Worm (Caenorhabditis elegans): ENCODE results near the gene F23D12.10.
A peak's percentile ranks its signal among the peaks of the same experiment; 100 is the strongest.

The F23D12.10 gene

DNA sequence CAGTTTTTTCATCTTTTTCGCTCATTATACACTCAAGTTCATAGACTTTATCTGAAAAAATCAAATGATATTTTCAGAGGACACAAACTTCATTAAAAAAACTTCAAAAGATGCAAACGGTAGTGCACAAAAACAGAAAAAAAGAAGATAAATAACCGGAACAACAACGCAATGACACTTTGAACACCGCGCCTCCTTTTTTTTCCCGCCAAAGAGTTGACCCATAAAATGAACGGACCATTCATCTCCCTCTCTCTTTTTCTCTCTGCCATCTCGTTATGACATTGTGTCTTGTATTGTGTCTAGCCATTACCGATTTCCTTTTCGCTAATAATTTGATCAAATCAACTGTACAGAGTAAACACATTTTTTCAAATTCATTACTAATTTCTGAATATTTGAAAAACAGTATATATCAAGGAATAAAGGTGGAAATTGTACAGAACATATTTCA lies 6.0 kb upstream of the F23D12.10 start, which contains the start of gene F23D12.2:
Gene F23D12.2, minus strand, starts transcription at position 51 of the 454 bp plus-strand sequence.
- no peak for TF ChIP-seq hnd-1 (tag; optimal IDR thresholded peaks at IDR 0.05)
- no peak for TF ChIP-seq tra-4 (tag; optimal IDR thresholded peaks at IDR 0.05)
- no peak for TF ChIP-seq tbx-37 (GFP tag; conservative IDR thresholded peaks at IDR 0.05)
- TF ChIP-seq ama-1 (optimal IDR thresholded peaks at IDR 0.05): no peak
- TF ChIP-seq aly-1 (tag; optimal IDR thresholded peaks at IDR 0.05): no peak

DNA sequence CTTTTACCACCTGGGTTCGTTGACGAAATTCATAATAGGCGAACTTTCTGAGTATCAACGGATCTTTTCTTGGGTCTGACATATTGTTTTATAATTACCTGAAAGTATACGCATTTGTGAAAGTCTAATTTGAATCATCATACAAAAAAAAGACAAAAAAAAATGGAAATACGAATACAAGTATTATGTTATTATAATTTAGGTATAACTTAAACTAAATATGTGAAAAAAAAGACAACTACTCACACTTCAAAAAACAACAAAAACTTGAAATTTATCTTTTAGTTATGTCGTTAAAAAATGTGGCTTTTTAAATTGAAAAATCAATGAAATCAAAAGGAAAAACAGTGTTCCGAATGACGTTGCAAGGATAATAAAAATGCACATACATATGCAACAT lies 2.8 kb downstream of the F23D12.10 start, which contains the start of gene fbxa-179:
Gene fbxa-179, minus strand, starts transcription at position 101 of the 400 bp plus-strand sequence.
- TF ChIP-seq ceh-36 (tag; optimal IDR thresholded peaks at IDR 0.05) (no peak), F13C5.2 (tag; optimal IDR thresholded peaks at IDR 0.05) (no peak), flt-1 (GFP tag; IDR thresholded peaks at IDR 0.05) (no peak), tra-4 (tag; optimal IDR thresholded peaks at IDR 0.05) (no peak), hmg-4 (GFP tag; optimal IDR thresholded peaks at IDR 0.05) (no peak), ama-1 (optimal IDR thresholded peaks at IDR 0.05) (no peak), tbx-11 (GFP tag; IDR thresholded peaks at IDR 0.05) (no peak)

DNA sequence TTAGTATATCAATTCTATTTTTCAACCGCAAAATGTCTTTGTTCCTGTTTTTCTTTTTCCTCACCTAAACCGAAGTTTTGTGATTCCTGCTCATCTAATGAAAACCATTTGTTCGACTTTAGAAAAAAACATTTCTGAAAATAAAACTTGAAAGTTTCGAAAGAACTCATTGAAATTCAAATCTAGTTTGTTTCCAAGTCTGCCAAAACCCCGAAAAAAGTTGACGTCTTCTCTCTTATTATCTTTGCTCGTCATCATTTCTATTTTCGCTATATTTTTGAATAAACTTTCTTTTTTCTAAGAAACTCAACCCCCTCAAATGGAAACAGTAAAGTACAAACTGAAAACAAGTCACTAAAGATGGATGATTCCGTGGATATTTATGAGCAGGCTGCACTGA lies 9.7 kb downstream of the F23D12.10 start, which contains the start of gene frpr-17:
Gene frpr-17, plus strand, starts transcription at position 301 of the 400 bp plus-strand sequence.
- TF ChIP-seq ceh-36 (tag; optimal IDR thresholded peaks at IDR 0.05): no peak
- TF ChIP-seq scrt-1 (GFP tag; IDR thresholded peaks at IDR 0.05): no peak
- TF ChIP-seq hnd-1 (tag; optimal IDR thresholded peaks at IDR 0.05): no peak
- no peak for TF ChIP-seq ama-1 (optimal IDR thresholded peaks at IDR 0.05)
- TF ChIP-seq pes-1 (GFP tag; IDR thresholded peaks at IDR 0.05): no peak
- TF ChIP-seq F13C5.2 (tag; optimal IDR thresholded peaks at IDR 0.05): no peak
- TF ChIP-seq tra-4 (tag; optimal IDR thresholded peaks at IDR 0.05): no peak
- TF ChIP-seq tbx-37 (GFP tag; conservative IDR thresholded peaks at IDR 0.05): no peak
- TF ChIP-seq ceh-13 (GFP tag; optimal IDR thresholded peaks at IDR 0.05): no peak

DNA sequence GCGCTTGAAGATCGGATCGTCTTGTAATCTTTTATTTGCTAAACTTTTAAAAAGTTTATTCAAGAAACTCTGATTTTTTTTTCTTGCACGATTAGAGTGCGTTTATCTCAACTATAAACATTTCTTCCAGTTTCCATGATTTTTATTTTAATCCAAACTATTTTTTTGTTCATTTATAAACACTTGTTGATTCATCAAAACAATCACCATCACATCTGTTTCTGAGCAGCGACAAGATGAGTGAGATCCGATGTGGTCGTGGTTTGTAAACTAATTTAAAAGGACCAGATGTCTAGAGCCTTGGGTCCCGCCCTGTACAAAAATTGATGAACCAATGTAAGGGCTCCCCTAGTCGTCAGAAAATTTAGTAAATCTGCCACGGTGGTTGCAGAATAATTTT lies 14.3 kb downstream of the F23D12.10 start:
- TF ChIP-seq scrt-1 (GFP tag; IDR thresholded peaks at IDR 0.05): no peak

DNA sequence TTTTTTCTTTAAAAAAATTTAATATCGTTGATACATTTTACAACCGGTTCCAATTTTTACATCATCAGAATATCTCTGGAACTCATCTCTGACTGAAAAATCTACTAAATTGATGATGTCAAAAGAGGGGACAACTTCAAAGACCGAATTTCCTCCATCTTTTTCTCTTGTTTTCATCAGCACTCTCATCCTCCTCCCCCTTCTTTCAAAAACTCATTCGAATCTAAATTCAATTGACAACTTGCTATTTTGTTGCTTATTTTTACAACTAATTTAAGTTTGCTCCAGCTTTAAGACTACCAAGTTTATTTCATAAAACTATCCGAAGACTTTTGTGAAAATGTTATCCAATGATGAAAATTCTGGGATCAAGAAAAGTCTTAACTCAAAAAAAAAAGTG lies 16.5 kb downstream of the F23D12.10 start:
- TF ChIP-seq tbx-37 (GFP tag; conservative IDR thresholded peaks at IDR 0.05) (no peak), tbx-11 (GFP tag; IDR thresholded peaks at IDR 0.05) (no peak), F13C5.2 (tag; optimal IDR thresholded peaks at IDR 0.05) (no peak), tra-4 (tag; optimal IDR thresholded peaks at IDR 0.05) (no peak), pes-1 (GFP tag; IDR thresholded peaks at IDR 0.05) (no peak), flt-1 (GFP tag; IDR thresholded peaks at IDR 0.05) (no peak), hnd-1 (tag; optimal IDR thresholded peaks at IDR 0.05) (no peak), scrt-1 (GFP tag; IDR thresholded peaks at IDR 0.05) (no peak), ceh-36 (tag; optimal IDR thresholded peaks at IDR 0.05) (no peak)

DNA sequence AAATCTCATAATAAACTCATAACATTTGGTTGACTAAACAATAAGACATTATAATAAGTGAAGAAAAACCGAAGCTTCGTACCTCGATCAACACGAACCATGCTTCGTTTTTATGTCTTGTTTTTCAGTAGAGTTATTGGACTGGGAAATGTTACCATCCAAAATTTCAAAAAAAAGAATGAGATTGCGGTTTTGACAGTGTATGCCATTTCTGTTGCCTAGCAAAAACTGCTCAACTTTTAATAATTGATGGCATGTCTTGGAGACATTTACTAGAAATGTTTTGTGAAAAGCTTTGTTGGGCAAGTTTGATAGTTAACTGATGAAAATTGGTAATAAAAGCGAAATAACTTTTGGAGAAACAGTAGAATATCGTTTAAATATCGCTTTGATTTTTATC lies 20.3 kb downstream of the F23D12.10 start, which contains the start of gene Y60A9.1:
Gene Y60A9.1, minus strand, starts transcription at position 101 of the 400 bp plus-strand sequence.
- TF ChIP-seq ceh-13 (GFP tag; optimal IDR thresholded peaks at IDR 0.05) (no peak), sea-1 (GFP tag; conservative IDR thresholded peaks at IDR 0.05) (no peak), aly-1 (tag; optimal IDR thresholded peaks at IDR 0.05) (no peak), tra-4 (tag; optimal IDR thresholded peaks at IDR 0.05) (no peak), B0310.2 (tag; optimal IDR thresholded peaks at IDR 0.05) (no peak), ets-7 (tag; optimal IDR thresholded peaks at IDR 0.05) (no peak), scrt-1 (GFP tag; IDR thresholded peaks at IDR 0.05) (no peak), pes-1 (GFP tag; IDR thresholded peaks at IDR 0.05) (no peak), hmg-4 (GFP tag; optimal IDR thresholded peaks at IDR 0.05) (no peak), F13C5.2 (tag; optimal IDR thresholded peaks at IDR 0.05) (no peak), hnd-1 (tag; optimal IDR thresholded peaks at IDR 0.05) (no peak), tbx-11 (GFP tag; IDR thresholded peaks at IDR 0.05) (no peak), flt-1 (GFP tag; IDR thresholded peaks at IDR 0.05) (no peak)

DNA sequence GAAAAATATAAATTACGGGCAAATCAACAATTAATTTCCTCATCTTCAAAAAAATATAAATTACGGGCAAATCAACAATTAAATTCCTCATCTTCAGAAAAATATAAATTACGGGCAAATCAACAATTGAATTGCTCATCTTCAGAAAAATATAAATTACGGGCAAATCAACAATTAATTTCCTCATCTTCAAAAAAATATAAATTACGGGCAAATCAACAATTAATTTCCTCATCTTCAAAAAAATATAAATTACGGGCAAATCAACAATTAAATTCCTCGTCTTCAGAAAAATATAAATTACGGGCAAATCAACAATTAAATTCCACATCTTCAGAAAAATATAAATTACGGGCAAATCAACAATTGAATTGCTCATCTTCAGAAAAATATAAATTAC lies 27.8 kb downstream of the F23D12.10 start:
- peak; percentile 52; the same call in 1 of the 2 replicates for TF ChIP-seq tbx-37 (GFP tag; conservative IDR thresholded peaks at IDR 0.05)
- 0 out of 2 replicates have a peak, but pooled peaks have one; percentile 22 for TF ChIP-seq sea-1 (GFP tag; conservative IDR thresholded peaks at IDR 0.05)

DNA sequence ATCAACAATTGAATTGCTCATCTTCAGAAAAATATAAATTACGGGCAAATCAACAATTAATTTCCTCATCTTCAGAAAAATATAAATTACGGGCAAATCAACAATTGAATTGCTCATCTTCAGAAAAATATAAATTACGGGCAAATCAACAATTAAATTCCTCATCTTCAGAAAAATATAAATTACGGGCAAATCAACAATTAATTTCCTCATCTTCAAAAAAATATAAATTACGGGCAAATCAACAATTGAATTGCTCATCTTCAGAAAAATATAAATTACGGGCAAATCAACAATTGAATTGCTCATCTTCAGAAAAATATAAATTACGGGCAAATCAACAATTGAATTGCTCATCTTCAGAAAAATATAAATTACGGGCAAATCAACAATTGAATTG lies 28.9 kb downstream of the F23D12.10 start:
- TF ChIP-seq tbx-37 (GFP tag; conservative IDR thresholded peaks at IDR 0.05): peak; percentile 42; the same call in 1 of the 2 replicates

DNA sequence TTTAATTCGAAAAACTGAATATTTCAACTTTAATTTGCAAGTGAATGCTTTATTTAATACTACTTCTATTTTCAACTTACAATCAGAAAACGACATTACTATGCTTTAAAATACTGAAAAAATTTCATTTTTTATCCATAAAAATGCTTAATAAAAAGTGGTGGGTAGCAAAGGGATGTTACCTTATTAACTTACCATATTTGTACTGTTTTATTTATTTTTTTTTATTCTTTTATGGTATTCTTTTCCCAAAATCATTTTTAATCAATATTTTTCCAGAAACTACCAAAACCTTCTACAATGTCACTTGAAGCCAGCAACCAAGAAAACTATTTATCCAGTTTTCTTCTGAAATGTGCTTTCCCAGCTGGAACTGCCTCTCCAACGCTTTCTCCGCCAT lies 32.6 kb downstream of the F23D12.10 start, which contains the start of gene Y60A9.3:
Gene Y60A9.3, plus strand, starts transcription at position 301 of the 400 bp plus-strand sequence.
- no peak for TF ChIP-seq tbx-11 (GFP tag; IDR thresholded peaks at IDR 0.05)
- TF ChIP-seq hnd-1 (tag; optimal IDR thresholded peaks at IDR 0.05): no peak
- TF ChIP-seq sea-1 (GFP tag; conservative IDR thresholded peaks at IDR 0.05): no peak
- no peak for TF ChIP-seq pes-1 (GFP tag; IDR thresholded peaks at IDR 0.05)
- no peak for TF ChIP-seq scrt-1 (GFP tag; IDR thresholded peaks at IDR 0.05)
- no peak for TF ChIP-seq ets-7 (tag; optimal IDR thresholded peaks at IDR 0.05)
- no peak for TF ChIP-seq B0310.2 (tag; optimal IDR thresholded peaks at IDR 0.05)
- TF ChIP-seq hmbx-1 (tag; optimal IDR thresholded peaks at IDR 0.05): no peak
- no peak for TF ChIP-seq tra-4 (tag; optimal IDR thresholded peaks at IDR 0.05)
- no peak for TF ChIP-seq ceh-13 (GFP tag; optimal IDR thresholded peaks at IDR 0.05)
- no peak for TF ChIP-seq hmg-4 (GFP tag; optimal IDR thresholded peaks at IDR 0.05)
- TF ChIP-seq tbx-37 (GFP tag; conservative IDR thresholded peaks at IDR 0.05): no peak
- TF ChIP-seq F13C5.2 (tag; optimal IDR thresholded peaks at IDR 0.05): no peak
- no peak for TF ChIP-seq ceh-36 (tag; optimal IDR thresholded peaks at IDR 0.05)
- no peak for TF ChIP-seq ama-1 (optimal IDR thresholded peaks at IDR 0.05)
- TF ChIP-seq flt-1 (GFP tag; IDR thresholded peaks at IDR 0.05): no peak
- TF ChIP-seq aly-1 (tag; optimal IDR thresholded peaks at IDR 0.05): no peak
